Fruit fly (Drosophila melanogaster) whole organism, pupa: Measurements from ENCODE around the gene CG15534.
A peak's percentile ranks its signal among the peaks of the same experiment; 100 is the strongest.

Source experiments
- CG13204 ChIP-seq: fragments of 200-800 bp; sonication (Bioruptor generic); optimal IDR thresholded peaks from 2 replicates; lab custom pipeline; 2018; ENCODE audit warnings: missing biosample characterization, mild to moderate bottlenecking, missing genetic modification characterization, moderate library complexity
- CG32121 ChIP-seq: fragments of 200-800 bp; sonication (Bioruptor generic); IDR thresholded peaks from 2 replicates; pipeline ENCODE4 v1.3.6; 2022; ENCODE audit warnings: missing biosample characterization, missing genetic modification characterization

DNA sequence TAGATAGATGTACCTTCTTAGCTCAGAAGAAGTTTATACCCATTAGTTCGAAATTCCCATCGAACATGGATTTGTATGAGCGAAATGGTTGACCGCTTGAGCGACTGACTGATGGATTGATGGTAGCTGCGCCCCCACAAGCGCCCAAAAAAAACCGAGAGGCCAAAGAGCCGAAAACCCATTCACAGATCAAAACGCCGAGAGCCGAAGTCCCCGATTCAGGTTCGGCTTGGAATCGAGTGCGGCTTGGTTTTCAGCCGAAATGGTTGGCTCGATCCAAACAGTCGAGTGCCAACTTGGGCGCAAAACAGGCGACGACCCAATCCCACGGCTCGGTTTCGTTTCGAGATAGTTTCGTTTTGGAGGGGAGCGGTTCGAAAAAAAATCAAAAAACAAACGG is 28.3 kb downstream of the CG15534 start:
- TF ChIP-seq CG32121 (GFP tag; lab: Robert Waterston, UW): 0 out of 2 replicates have a peak, but pooled peaks have one; percentile 41
- no peak for TF ChIP-seq CG13204 (GFP tag; lab: Kevin White, UChicago)
